Fruit fly (Drosophila melanogaster) whole organism, embryonic: ENCODE results near the gene CAH1.

ENCODE experiments used
- Aef1 ChIP-seq: fragments of 200-800 bp; sonication (Bioruptor generic); IDR thresholded peaks from 3 replicates; pipeline ENCODE4 v1.3.6; 2022; ENCODE audit warnings: missing biosample characterization, missing genetic modification characterization
- Bgb ChIP-seq: fragments of 200-800 bp; sonication (Bioruptor generic); IDR thresholded peaks from 2 replicates; pipeline ENCODE4 v1.3.6; 2022; ENCODE audit warnings: missing biosample characterization, missing genetic modification characterization; ENCODE audit not compliant: partially characterized antibody
- C15 ChIP-seq: fragments of 200-800 bp; sonication (Bioruptor generic); IDR thresholded peaks from 3 replicates; pipeline ENCODE4 v1.3.6; 2022; ENCODE audit warnings: missing biosample characterization, missing genetic modification characterization
- CG10959 ChIP-seq: fragments of 200-800 bp; sonication (Bioruptor generic); IDR thresholded peaks from 2 replicates; pipeline ENCODE4 v1.3.6; 2022; ENCODE audit warnings: missing biosample characterization, missing genetic modification characterization
- CG12104 ChIP-seq: fragments of 200-800 bp; sonication (Bioruptor generic); optimal IDR thresholded peaks from 3 replicates; lab custom pipeline; 2016; ENCODE audit warnings: missing biosample characterization, missing genetic modification characterization
- CG12942 ChIP-seq: fragments of 200-800 bp; sonication (Bioruptor generic); optimal IDR thresholded peaks from 3 replicates; lab custom pipeline; 2016; ENCODE audit warnings: missing biosample characterization, missing genetic modification characterization
- CG15011 ChIP-seq: fragments of 200-800 bp; sonication (Bioruptor generic); optimal IDR thresholded peaks from 3 replicates; lab custom pipeline; 2018; ENCODE audit warnings: missing biosample characterization, mild to moderate bottlenecking, missing genetic modification characterization
- CG1529 ChIP-seq: fragments of 200-800 bp; sonication (Bioruptor generic); optimal IDR thresholded peaks from 3 replicates; lab custom pipeline; 2018; ENCODE audit warnings: missing biosample characterization, missing genetic modification characterization
- CG16863 ChIP-seq: fragments of 200-800 bp; sonication (Bioruptor generic); optimal IDR thresholded peaks from 3 replicates; lab custom pipeline; 2016; ENCODE audit warnings: missing biosample characterization, missing genetic modification characterization
- CG17359 ChIP-seq: fragments of 200-800 bp; sonication (Bioruptor generic); optimal IDR thresholded peaks from 3 replicates; lab custom pipeline; 2018; ENCODE audit warnings: missing biosample characterization, mild to moderate bottlenecking, missing genetic modification characterization, moderate library complexity
- CG17568 ChIP-seq: fragments of 200-800 bp; sonication (Bioruptor generic); optimal IDR thresholded peaks from 2 replicates; lab custom pipeline; 2018; ENCODE audit warnings: missing biosample characterization, mild to moderate bottlenecking, missing genetic modification characterization, moderate library complexity
- CG17829 ChIP-seq: fragments of 200-800 bp; optimal IDR thresholded peaks from 2 replicates; lab custom pipeline; 2019; ENCODE audit warnings: missing biosample characterization, mild to moderate bottlenecking, missing genetic modification characterization, moderate library complexity
- CG18262 ChIP-seq: fragments of 200-800 bp; optimal IDR thresholded peaks from 3 replicates; lab custom pipeline; 2019; ENCODE audit warnings: missing biosample characterization, mild to moderate bottlenecking, missing genetic modification characterization, moderate library complexity
- CG2202 ChIP-seq: fragments of 200-800 bp; sonication (Bioruptor generic); optimal IDR thresholded peaks from 2 replicates; lab custom pipeline; 2018; ENCODE audit warnings: missing biosample characterization, mild to moderate bottlenecking, missing genetic modification characterization
- CG31365 ChIP-seq: fragments of 200-800 bp; sonication (Bioruptor generic); optimal IDR thresholded peaks from 2 replicates; lab custom pipeline; 2018; ENCODE audit warnings: missing biosample characterization, mild to moderate bottlenecking, missing genetic modification characterization
- CG33213 ChIP-seq: fragments of 200-800 bp; sonication (Bioruptor generic); optimal IDR thresholded peaks from 3 replicates; lab custom pipeline; 2016; ENCODE audit warnings: missing biosample characterization, missing genetic modification characterization
- CG3407 ChIP-seq: fragments of 200-800 bp; sonication (Bioruptor generic); optimal IDR thresholded peaks from 2 replicates; lab custom pipeline; 2018; ENCODE audit warnings: missing biosample characterization, mild to moderate bottlenecking, missing genetic modification characterization
- CG34422 ChIP-seq: fragments of 200-800 bp; sonication (Bioruptor generic); IDR thresholded peaks from 3 replicates; pipeline ENCODE4 v1.3.6; 2022; ENCODE audit warnings: missing biosample characterization, missing genetic modification characterization
- CG3838 ChIP-seq: fragments of 200-800 bp; sonication (Bioruptor generic); optimal IDR thresholded peaks from 3 replicates; lab custom pipeline; 2016; ENCODE audit warnings: missing biosample characterization, missing genetic modification characterization
- CG4360 ChIP-seq: fragments of 200-800 bp; sonication (Bioruptor generic); IDR thresholded peaks from 2 replicates; pipeline ENCODE4 v1.3.6; 2022; ENCODE audit warnings: missing biosample characterization, missing genetic modification characterization
- CG43689 ChIP-seq: fragments of 200-800 bp; sonication (Bioruptor generic); IDR thresholded peaks from 2 replicates; pipeline ENCODE4 v1.3.6; 2022; ENCODE audit warnings: missing biosample characterization, missing genetic modification characterization
- CG6272 ChIP-seq: fragments of 200-800 bp; sonication (Bioruptor generic); IDR thresholded peaks from 2 replicates; pipeline ENCODE4 v1.3.6; 2022; ENCODE audit warnings: missing biosample characterization, missing genetic modification characterization
- CG7987 ChIP-seq: fragments of 200-800 bp; sonication (Bioruptor generic); optimal IDR thresholded peaks from 2 replicates; lab custom pipeline; 2018; ENCODE audit warnings: missing biosample characterization, mild to moderate bottlenecking, missing genetic modification characterization, moderate library complexity
- CG8089 ChIP-seq: fragments of 200-800 bp; sonication (Bioruptor generic); optimal IDR thresholded peaks from 3 replicates; lab custom pipeline; 2016; ENCODE audit warnings: missing biosample characterization, missing genetic modification characterization
- CoRest ChIP-seq: fragments of 200-800 bp; sonication (Bioruptor generic); optimal IDR thresholded peaks from 3 replicates; lab custom pipeline; 2018; ENCODE audit warnings: missing biosample characterization, mild to moderate bottlenecking, missing genetic modification characterization, moderate library complexity
- CrebB ChIP-seq: fragments of 200-800 bp; sonication (Bioruptor generic); optimal IDR thresholded peaks from 3 replicates; lab custom pipeline; 2018; ENCODE audit warnings: missing biosample characterization, mild to moderate bottlenecking, missing genetic modification characterization
- H15 ChIP-seq: fragments of 200-800 bp; sonication (Bioruptor generic); IDR thresholded peaks from 3 replicates; pipeline ENCODE4 v1.3.6; 2022; ENCODE audit warnings: missing biosample characterization, missing genetic modification characterization
- NC2α ChIP-seq: fragments of 200-800 bp; sonication (Bioruptor generic); optimal IDR thresholded peaks from 2 replicates; lab custom pipeline; 2016; ENCODE audit warnings: missing biosample characterization, missing genetic modification characterization
- NC2β ChIP-seq: fragments of 200-800 bp; sonication (Bioruptor generic); optimal IDR thresholded peaks from 2 replicates; lab custom pipeline; 2016; ENCODE audit warnings: missing biosample characterization, missing genetic modification characterization
- Side ChIP-seq: fragments of 200-800 bp; sonication (Bioruptor generic); optimal IDR thresholded peaks from 2 replicates; lab custom pipeline; 2016; ENCODE audit warnings: missing biosample characterization, missing genetic modification characterization
- Sin3A ChIP-seq: fragments of >200 bp; optimal IDR thresholded peaks from 2 replicates; lab custom pipeline; 2018
- Xbp1 ChIP-seq: fragments of 200-800 bp; sonication (Bioruptor generic); optimal IDR thresholded peaks from 3 replicates; lab custom pipeline; 2016; ENCODE audit warnings: missing biosample characterization, mild to moderate bottlenecking, missing genetic modification characterization
- ab ChIP-seq: fragments of 200-800 bp; sonication (Bioruptor generic); optimal IDR thresholded peaks from 2 replicates; lab custom pipeline; 2016; ENCODE audit warnings: missing biosample characterization, missing genetic modification characterization
- caup ChIP-seq: fragments of 200-800 bp; sonication (Bioruptor generic); optimal IDR thresholded peaks from 3 replicates; lab custom pipeline; 2017; ENCODE audit warnings: missing biosample characterization, mild to moderate bottlenecking, missing genetic modification characterization, moderate library complexity; ENCODE audit not compliant: severe bottlenecking
- ci ChIP-seq: fragments of 200-800 bp; sonication (Bioruptor generic); IDR thresholded peaks from 3 replicates; pipeline ENCODE4 v1.3.6; 2022; ENCODE audit warnings: missing biosample characterization, missing genetic modification characterization
- dmrt99B ChIP-seq: fragments of 200-800 bp; sonication (Bioruptor generic); optimal IDR thresholded peaks from 2 replicates; lab custom pipeline; 2018; ENCODE audit warnings: missing biosample characterization, mild to moderate bottlenecking, missing genetic modification characterization, moderate library complexity
- dysf ChIP-seq: fragments of 200-800 bp; sonication (Bioruptor generic); IDR thresholded peaks from 3 replicates; pipeline ENCODE4 v1.3.6; 2022; ENCODE audit warnings: missing biosample characterization, missing genetic modification characterization
- en ChIP-seq: fragments of 200-800 bp; sonication (Bioruptor generic); optimal IDR thresholded peaks from 2 replicates; lab custom pipeline; 2016; ENCODE audit warnings: missing biosample characterization, missing genetic modification characterization
- ewg ChIP-seq: fragments of 200-800 bp; sonication (Bioruptor generic); optimal IDR thresholded peaks from 3 replicates; lab custom pipeline; 2017; ENCODE audit warnings: mild to moderate bottlenecking, missing biosample characterization, missing genetic modification reagents, missing genetic modification characterization
- gce ChIP-seq: fragments of 200-800 bp; sonication (Bioruptor generic); IDR thresholded peaks from 3 replicates; pipeline ENCODE4 v1.3.6; 2022; ENCODE audit warnings: missing biosample characterization, missing genetic modification characterization
- jing ChIP-seq: fragments of 200-800 bp; sonication (Bioruptor generic); optimal IDR thresholded peaks from 2 replicates; lab custom pipeline; 2018; ENCODE audit warnings: missing biosample characterization, mild to moderate bottlenecking, missing genetic modification characterization
- ken ChIP-seq: fragments of 200-800 bp; sonication (Bioruptor generic); IDR thresholded peaks from 3 replicates; pipeline ENCODE4 v1.3.6; 2022; ENCODE audit warnings: missing biosample characterization, missing genetic modification characterization
- mirr ChIP-seq: fragments of 200-800 bp; sonication (Bioruptor generic); optimal IDR thresholded peaks from 3 replicates; lab custom pipeline; 2018; ENCODE audit warnings: missing biosample characterization, mild to moderate bottlenecking, missing genetic modification characterization
- phol ChIP-seq: fragments of 200-800 bp; sonication (Bioruptor generic); optimal IDR thresholded peaks from 3 replicates; lab custom pipeline; 2018; ENCODE audit warnings: missing biosample characterization, mild to moderate bottlenecking, missing genetic modification characterization, moderate library complexity
- pita ChIP-seq: fragments of 200-800 bp; sonication (Bioruptor generic); optimal IDR thresholded peaks from 2 replicates; lab custom pipeline; 2017; ENCODE audit warnings: missing biosample characterization, mild to moderate bottlenecking, missing genetic modification characterization
- shn ChIP-seq: fragments of 200-800 bp; sonication (Bioruptor generic); optimal IDR thresholded peaks from 3 replicates; lab custom pipeline; 2016; ENCODE audit warnings: missing biosample characterization, missing genetic modification characterization
- slbo ChIP-seq: fragments of 200-800 bp; sonication (Bioruptor generic); IDR thresholded peaks from 2 replicates; pipeline ENCODE4 v1.3.6; 2022; ENCODE audit warnings: missing biosample characterization, missing genetic modification characterization
- stwl ChIP-seq: fragments of 200-800 bp; sonication (Bioruptor generic); optimal IDR thresholded peaks from 3 replicates; lab custom pipeline; 2018; ENCODE audit warnings: missing biosample characterization, mild to moderate bottlenecking, missing genetic modification characterization, moderate library complexity
- tap ChIP-seq: fragments of 200-800 bp; optimal IDR thresholded peaks from 3 replicates; lab custom pipeline; 2019; ENCODE audit warnings: missing biosample characterization, mild to moderate bottlenecking, missing genetic modification characterization, moderate library complexity
- tgo ChIP-seq: fragments of 200-800 bp; sonication (Bioruptor generic); IDR thresholded peaks from 3 replicates; pipeline ENCODE4 v1.3.6; 2022; ENCODE audit warnings: missing biosample characterization, missing genetic modification characterization
- yki ChIP-seq: fragments of >200 bp; optimal IDR thresholded peaks from 3 replicates; lab custom pipeline; 2018

CAH1 gene

dm6 chr2L:13838647-13839390 lies 35.4 kb downstream of the CAH1 start (continued):
- TF ChIP-seq ken (GFP tag; lab: Robert Waterston, UW) (0 out of 3 replicates have a peak, but pooled peaks have one; percentile 6), C15 (no peak), gce (GFP tag; lab: Robert Waterston, UW) (0 out of 3 replicates have a peak, but pooled peaks have one; percentile 15), CG7987 (GFP tag; lab: Kevin White, UChicago) (no peak), Xbp1 (GFP tag; lab: Kevin White, UChicago) (peak; percentile 2), CrebB (tag; lab: Kevin White, UChicago) (no peak), H15 (GFP tag; lab: Robert Waterston, UW) (no peak), stwl (no peak), caup (GFP tag; lab: Kevin White, UChicago) (no peak), tgo (GFP tag; lab: Robert Waterston, UW) (0 out of 3 replicates have a peak, but pooled peaks have one; percentile 14), dysf (GFP tag; lab: Robert Waterston, UW) (peak; percentile 57; the same call in 1 of the 3 replicates), CG16863 (GFP tag; lab: Kevin White, UChicago) (peak; percentile 15), CG33213 (GFP tag; lab: Kevin White, UChicago) (no peak), CG17829 (tag; lab: Kevin White, UChicago) (no peak), CG34422 (GFP tag; lab: Robert Waterston, UW) (no peak; the same call in 2 of the 3 replicates), Sin3A (no peak), slbo (GFP tag; lab: Robert Waterston, UW) (peak; percentile 32; the same call in 1 of the 2 replicates), CG12942 (GFP tag; lab: Kevin White, UChicago) (peak; percentile 33), CG10959 (GFP tag; lab: Robert Waterston, UW) (no peak), Side (GFP tag; lab: Kevin White, UChicago) (no peak), CG2202 (tag; lab: Kevin White, UChicago) (peak; percentile 36), CG3407 (peak; percentile 34), CG31365 (tag; lab: Kevin White, UChicago) (no peak), tap (peak; percentile 19), yki (no peak), CG8089 (GFP tag; lab: Kevin White, UChicago) (peak; percentile 9), en (no peak), ab (GFP tag; lab: Kevin White, UChicago) (no peak), CG43689 (no peak), Aef1 (GFP tag; lab: Robert Waterston, UW) (no peak), CG4360 (GFP tag; lab: Robert Waterston, UW) (peak; percentile 78), pita (GFP tag; lab: Kevin White, UChicago) (no peak), phol (tag; lab: Kevin White, UChicago) (no peak), Bgb (GFP tag; lab: Robert Waterston, UW) (no peak), NC2β (GFP tag; lab: Kevin White, UChicago) (peak; percentile 23), CoRest (tag; lab: Kevin White, UChicago) (peak; percentile 10), ewg (no peak), CG18262 (tag; lab: Kevin White, UChicago) (peak; percentile 38), CG12104 (GFP tag; lab: Kevin White, UChicago) (no peak), CG6272 (GFP tag; lab: Robert Waterston, UW) (no peak), NC2α (GFP tag; lab: Kevin White, UChicago) (peak; percentile 5), CG3838 (GFP tag; lab: Kevin White, UChicago) (peak; percentile 38), CG15011 (GFP tag; lab: Kevin White, UChicago) (no peak), jing (GFP tag; lab: Kevin White, UChicago) (no peak), ci (0 out of 3 replicates have a peak, but pooled peaks have one; percentile 24), CG17568 (GFP tag; lab: Kevin White, UChicago) (peak; percentile 20), mirr (GFP tag; lab: Kevin White, UChicago) (peak; percentile 83), CG17359 (tag; lab: Kevin White, UChicago) (peak; percentile 33), shn (GFP tag; lab: Kevin White, UChicago) (no peak), dmrt99B (peak; percentile 37), CG1529 (GFP tag; lab: Kevin White, UChicago) (no peak)
